Worm (Caenorhabditis elegans): ENCODE results near the gene mtm-6.

- TF ChIP-seq dmd-4 (tag; optimal IDR thresholded peaks at IDR 0.05): no peak
- TF ChIP-seq fos-1 (tag; optimal IDR thresholded peaks at IDR 0.05): no peak
- no peak for TF ChIP-seq egl-27 (tag; optimal IDR thresholded peaks at IDR 0.05)
- no peak for TF ChIP-seq ama-1 (optimal IDR thresholded peaks at IDR 0.05)
- no peak for TF ChIP-seq ztf-4 (tag; optimal IDR thresholded peaks at IDR 0.05)
- no peak for TF ChIP-seq lin-11 (tag; optimal IDR thresholded peaks at IDR 0.05)
- no peak for TF ChIP-seq skn-1 (tag; optimal IDR thresholded peaks at IDR 0.05)
- no peak for TF ChIP-seq nhr-77 (tag; optimal IDR thresholded peaks at IDR 0.05)
- no peak for TF ChIP-seq unc-62 (GFP tag; optimal IDR thresholded peaks at IDR 0.05)
- no peak for TF ChIP-seq lin-39 (tag; optimal IDR thresholded peaks at IDR 0.05)
- TF ChIP-seq R02D3.7 (tag; optimal IDR thresholded peaks at IDR 0.05): no peak
- no peak for TF ChIP-seq elt-3 (tag; optimal IDR thresholded peaks at IDR 0.05)
- no peak for TF ChIP-seq mab-5 (tag; optimal IDR thresholded peaks at IDR 0.05)
Measured at ce11 chrIII:13385850-13386249, 39.0 kb downstream of the mtm-6 start, which contains the start of gene T03F6.4.
